Fruit fly (Drosophila melanogaster) whole organism, embryonic: Measurements from ENCODE around the gene Hexim.

Source experiments
- Bdp1 ChIP-seq: fragments of 200-800 bp; sonication (Bioruptor generic); optimal IDR thresholded peaks from 3 replicates; lab custom pipeline; 2016; ENCODE audit warnings: missing biosample characterization, missing genetic modification characterization
- CG10209 ChIP-seq: fragments of 200-800 bp; sonication (Bioruptor generic); optimal IDR thresholded peaks from 3 replicates; lab custom pipeline; 2017; ENCODE audit warnings: missing biosample characterization, mild to moderate bottlenecking, missing genetic modification characterization, missing genetic modification reagents
- CG10274 ChIP-seq: fragments of 200-800 bp; sonication (Bioruptor generic); optimal IDR thresholded peaks from 3 replicates; lab custom pipeline; 2017; ENCODE audit warnings: missing biosample characterization, mild to moderate bottlenecking, missing genetic modification characterization
- CG10462 ChIP-seq: fragments of 200-800 bp; sonication (Bioruptor generic); optimal IDR thresholded peaks from 2 replicates; lab custom pipeline; 2016; ENCODE audit warnings: missing biosample characterization, missing genetic modification characterization
- CG10979 ChIP-seq: fragments of 200-800 bp; sonication (Bioruptor generic); optimal IDR thresholded peaks from 2 replicates; lab custom pipeline; 2018; ENCODE audit warnings: missing biosample characterization, mild to moderate bottlenecking, missing genetic modification characterization, moderate library complexity
- CG11085 ChIP-seq: fragments of 200-800 bp; sonication (Bioruptor generic); IDR thresholded peaks from 2 replicates; pipeline ENCODE4 v1.3.6; 2022; ENCODE audit warnings: missing biosample characterization, missing genetic modification characterization
- CG12236 ChIP-seq: fragments of 200-800 bp; sonication (Bioruptor generic); optimal IDR thresholded peaks from 2 replicates; lab custom pipeline; 2016; ENCODE audit warnings: missing biosample characterization, missing genetic modification characterization
- CG15601 ChIP-seq: fragments of 200-800 bp; sonication (Bioruptor generic); optimal IDR thresholded peaks from 3 replicates; lab custom pipeline; 2019; ENCODE audit warnings: missing biosample characterization, mild to moderate bottlenecking, missing genetic modification characterization, moderate library complexity
- CG18599 ChIP-seq: fragments of 200-800 bp; sonication (Bioruptor generic); optimal IDR thresholded peaks from 3 replicates; lab custom pipeline; 2017; ENCODE audit warnings: missing biosample characterization, missing genetic modification characterization, mild to moderate bottlenecking, moderate library complexity, missing genetic modification reagents
- CG2116 ChIP-seq: fragments of 200-800 bp; sonication (Bioruptor generic); optimal IDR thresholded peaks from 3 replicates; lab custom pipeline; 2018; ENCODE audit warnings: missing biosample characterization, mild to moderate bottlenecking, missing genetic modification characterization
- CG2875 ChIP-seq: fragments of 200-800 bp; sonication (Bioruptor generic); optimal IDR thresholded peaks from 2 replicates; lab custom pipeline; 2017; ENCODE audit warnings: missing biosample characterization, mild to moderate bottlenecking, missing genetic modification characterization, missing genetic modification reagents
- CG30403 ChIP-seq: fragments of 200-800 bp; sonication (Bioruptor generic); optimal IDR thresholded peaks from 3 replicates; lab custom pipeline; 2016; ENCODE audit warnings: missing biosample characterization, missing genetic modification characterization
- CG3163 ChIP-seq: fragments of 200-800 bp; sonication (Bioruptor generic); optimal IDR thresholded peaks from 3 replicates; lab custom pipeline; 2016; ENCODE audit warnings: missing biosample characterization, missing genetic modification characterization
- CG32772 ChIP-seq: fragments of 200-800 bp; sonication (Bioruptor generic); IDR thresholded peaks from 2 replicates; pipeline ENCODE4 v1.3.6; 2022; ENCODE audit warnings: missing biosample characterization, missing genetic modification characterization
- CG33213 ChIP-seq: fragments of 200-800 bp; sonication (Bioruptor generic); optimal IDR thresholded peaks from 3 replicates; lab custom pipeline; 2016; ENCODE audit warnings: missing biosample characterization, missing genetic modification characterization
- CG3726 ChIP-seq: fragments of 200-800 bp; sonication (Bioruptor generic); IDR thresholded peaks from 3 replicates; pipeline ENCODE4, ENCODE4 v1.3.6; 2022; ENCODE audit warnings: missing biosample characterization, missing genetic modification characterization
- CG42726 ChIP-seq: fragments of 200-800 bp; sonication (Bioruptor generic); IDR thresholded peaks from 2 replicates; pipeline ENCODE4 v1.3.6; 2022; ENCODE audit warnings: missing biosample characterization, missing genetic modification characterization; ENCODE audit not compliant: partially characterized antibody
- CG4707 ChIP-seq: fragments of 200-800 bp; sonication (Bioruptor generic); optimal IDR thresholded peaks from 2 replicates; lab custom pipeline; 2018; ENCODE audit warnings: missing biosample characterization, mild to moderate bottlenecking, missing genetic modification characterization, moderate library complexity
- CG6689 ChIP-seq: fragments of 200-800 bp; sonication (Bioruptor generic); IDR thresholded peaks from 2 replicates; pipeline ENCODE4 v1.3.6; 2022; ENCODE audit warnings: missing biosample characterization, missing genetic modification characterization
- CG7987 ChIP-seq: fragments of 200-800 bp; sonication (Bioruptor generic); optimal IDR thresholded peaks from 2 replicates; lab custom pipeline; 2018; ENCODE audit warnings: missing biosample characterization, mild to moderate bottlenecking, missing genetic modification characterization, moderate library complexity
- CG8281 ChIP-seq: fragments of 200-800 bp; sonication (Bioruptor generic); optimal IDR thresholded peaks from 2 replicates; lab custom pipeline; 2018; ENCODE audit warnings: missing biosample characterization, mild to moderate bottlenecking, missing genetic modification characterization, moderate library complexity
- CG9215 ChIP-seq: fragments of 200-800 bp; sonication (Bioruptor generic); IDR thresholded peaks from 2 replicates; pipeline ENCODE4 v1.3.6; 2022; ENCODE audit warnings: missing biosample characterization, missing genetic modification characterization
- Dfd ChIP-seq, 2 experiments: fragments of >200 bp; optimal IDR thresholded peaks; 2 replicates each; lab custom pipeline; 2017; ENCODE audit warnings: missing biosample characterization in 2 of 2, missing genetic modification characterization in 2 of 2
- Ets97D ChIP-seq: fragments of 200-800 bp; sonication (Bioruptor generic); optimal IDR thresholded peaks from 3 replicates; lab custom pipeline; 2016; ENCODE audit warnings: missing biosample characterization, missing genetic modification characterization
- Fer2 ChIP-seq: fragments of 200-800 bp; sonication (Bioruptor generic); optimal IDR thresholded peaks from 2 replicates; lab custom pipeline; 2018; ENCODE audit warnings: missing biosample characterization, mild to moderate bottlenecking, missing genetic modification characterization, moderate library complexity
- HmgD ChIP-seq: fragments of 200-800 bp; sonication (Bioruptor generic); optimal IDR thresholded peaks from 3 replicates; lab custom pipeline; 2016; ENCODE audit warnings: missing biosample characterization, missing genetic modification characterization
- Lim3 ChIP-seq: fragments of 200-800 bp; sonication (Bioruptor generic); IDR thresholded peaks from 2 replicates; pipeline ENCODE4 v1.3.6; 2022; ENCODE audit warnings: missing biosample characterization, missing genetic modification characterization
- Myb ChIP-seq: fragments of 200-800 bp; sonication (Bioruptor generic); optimal IDR thresholded peaks from 2 replicates; lab custom pipeline; 2016; ENCODE audit warnings: missing biosample characterization, missing genetic modification characterization
- Nf-YB ChIP-seq: fragments of 200-800 bp; sonication (Bioruptor generic); optimal IDR thresholded peaks from 3 replicates; lab custom pipeline; 2019; ENCODE audit warnings: missing biosample characterization, mild to moderate bottlenecking, missing genetic modification characterization, moderate library complexity
- Poxn ChIP-seq: fragments of 200-800 bp; sonication (Bioruptor generic); IDR thresholded peaks from 2 replicates; pipeline ENCODE4 v1.3.6; 2022; ENCODE audit warnings: missing biosample characterization, missing genetic modification characterization
- Rx ChIP-seq: fragments of 200-800 bp; sonication (Bioruptor generic); IDR thresholded peaks from 2 replicates; pipeline ENCODE4 v1.3.6; 2022; ENCODE audit warnings: missing biosample characterization, missing genetic modification characterization
- Ssrp ChIP-seq: fragments of 200-800 bp; sonication (Bioruptor generic); optimal IDR thresholded peaks from 2 replicates; lab custom pipeline; 2018; ENCODE audit warnings: missing biosample characterization, mild to moderate bottlenecking, missing genetic modification characterization, moderate library complexity
- Trl ChIP-seq, 3 experiments: fragments of >200 bp in 2 of 3; fragments of 200-800 bp in 1 of 3; sonication (Bioruptor generic) in 1 of 3; optimal IDR thresholded peaks; 2 replicates in 1 of 3; 3 replicates in 2 of 3; lab custom pipeline; 2016 to 2017; ENCODE audit warnings: missing biosample characterization in 1 of 3, missing genetic modification characterization in 1 of 3
- abd-A ChIP-seq: fragments of 200-800 bp; sonication (Bioruptor generic); optimal IDR thresholded peaks from 3 replicates; lab custom pipeline; 2019; ENCODE audit warnings: missing biosample characterization, mild to moderate bottlenecking, missing genetic modification characterization, moderate library complexity
- ap ChIP-seq: fragments of 200-800 bp; sonication (Bioruptor generic); IDR thresholded peaks from 2 replicates; pipeline ENCODE4 v1.3.6; 2022; ENCODE audit warnings: missing biosample characterization, missing genetic modification characterization
- ase ChIP-seq: fragments of 200-800 bp; sonication (Bioruptor generic); IDR thresholded peaks from 3 replicates; pipeline ENCODE4 v1.3.6; 2022; ENCODE audit warnings: missing biosample characterization, missing genetic modification characterization
- cato ChIP-seq: fragments of 200-800 bp; sonication (Bioruptor generic); optimal IDR thresholded peaks from 2 replicates; lab custom pipeline; 2016; ENCODE audit warnings: missing biosample characterization, missing genetic modification characterization, borderline replicate concordance
- dimm ChIP-seq: fragments of 200-800 bp; sonication (Bioruptor generic); IDR thresholded peaks from 2 replicates; pipeline ENCODE4 v1.3.6; 2022; ENCODE audit warnings: missing biosample characterization, missing genetic modification characterization
- en ChIP-seq: fragments of 200-800 bp; sonication (Bioruptor generic); optimal IDR thresholded peaks from 2 replicates; lab custom pipeline; 2016; ENCODE audit warnings: missing biosample characterization, missing genetic modification characterization
- ewg ChIP-seq: fragments of 200-800 bp; sonication (Bioruptor generic); optimal IDR thresholded peaks from 3 replicates; lab custom pipeline; 2017; ENCODE audit warnings: mild to moderate bottlenecking, missing biosample characterization, missing genetic modification reagents, missing genetic modification characterization
- ftz-f1 ChIP-seq: fragments of 200-800 bp; sonication (Bioruptor generic); optimal IDR thresholded peaks from 2 replicates; lab custom pipeline; 2016; ENCODE audit warnings: missing biosample characterization, missing genetic modification characterization
- lab ChIP-seq: fragments of 200-800 bp; sonication (Bioruptor generic); optimal IDR thresholded peaks from 3 replicates; lab custom pipeline; 2017; ENCODE audit warnings: missing biosample characterization, missing genetic modification characterization, mild to moderate bottlenecking, moderate library complexity, missing genetic modification reagents
- lilli ChIP-seq: fragments of 200-800 bp; sonication (Bioruptor generic); optimal IDR thresholded peaks from 3 replicates; lab custom pipeline; 2016; ENCODE audit warnings: missing biosample characterization, missing genetic modification characterization
- lola ChIP-seq, 3 experiments: fragments of >200 bp in 2 of 3; fragments of 200-800 bp in 1 of 3; sonication (Bioruptor generic) in 1 of 3; optimal IDR thresholded peaks; 2 replicates each; lab custom pipeline; 2017 to 2019; ENCODE audit warnings: missing biosample characterization in 3 of 3, missing genetic modification characterization in 3 of 3, mild to moderate bottlenecking in 1 of 3, moderate library complexity in 1 of 3
- lov ChIP-seq, 2 experiments: fragments of 200-800 bp in 1 of 2; fragments of >200 bp in 1 of 2; sonication (Bioruptor generic) in 1 of 2; IDR thresholded peaks in 1 of 2; optimal IDR thresholded peaks in 1 of 2; 2 replicates in 1 of 2; 3 replicates in 1 of 2; pipeline versions ENCODE4 v1.3.6 to Lab custom; 2017 to 2022; ENCODE audit warnings: missing biosample characterization in 1 of 2, missing genetic modification characterization in 1 of 2
- oc ChIP-seq: fragments of 200-800 bp; sonication (Bioruptor generic); optimal IDR thresholded peaks from 2 replicates; lab custom pipeline; 2018; ENCODE audit warnings: missing biosample characterization, mild to moderate bottlenecking, missing genetic modification characterization, moderate library complexity
- peb ChIP-seq: fragments of 200-800 bp; sonication (Bioruptor generic); IDR thresholded peaks from 2 replicates; pipeline ENCODE4 v1.3.6; 2022; ENCODE audit warnings: missing biosample characterization, missing genetic modification characterization
- schlank ChIP-seq: fragments of 200-800 bp; sonication (Bioruptor generic); optimal IDR thresholded peaks from 2 replicates; lab custom pipeline; 2018; ENCODE audit warnings: missing biosample characterization, mild to moderate bottlenecking, missing genetic modification characterization
- sisA ChIP-seq: fragments of 200-800 bp; sonication (Bioruptor generic); IDR thresholded peaks from 2 replicates; pipeline ENCODE4 v1.3.6; 2022; ENCODE audit warnings: missing biosample characterization, missing genetic modification characterization

Hexim gene

DNA sequence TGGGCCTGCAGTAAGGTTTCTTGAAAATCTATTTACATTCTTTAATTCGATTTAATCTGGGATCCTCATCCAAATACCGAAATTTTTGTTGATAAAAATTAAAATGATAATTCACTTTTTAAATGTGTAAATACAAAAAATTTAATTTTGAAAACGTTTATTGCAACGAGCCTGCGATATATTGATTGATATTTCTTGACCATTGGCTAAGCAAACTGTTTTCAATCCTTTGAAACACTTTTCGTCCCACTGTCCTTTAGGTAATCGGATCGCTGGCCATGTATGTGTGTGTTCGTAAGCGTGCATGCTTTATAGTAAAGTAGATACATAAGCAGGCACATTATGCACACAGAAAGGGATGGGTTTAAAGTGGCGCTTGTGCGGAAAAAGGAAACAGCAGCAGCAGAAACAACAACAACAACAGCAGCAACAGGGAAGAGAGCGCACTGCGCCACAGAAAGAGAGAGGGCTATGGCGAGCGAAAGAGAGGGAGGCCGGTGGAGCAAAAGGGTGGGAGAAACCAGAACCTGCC, 35.1 kb upstream of the Hexim start (continued):
- peak; percentile 24 for TF ChIP-seq CG2116
- no peak for TF ChIP-seq ap (GFP tag; lab: Robert Waterston, UW)
- TF ChIP-seq peb (GFP tag; lab: Robert Waterston, UW), result peak; percentile 13; the same call in 1 of the 2 replicates
- no peak for TF ChIP-seq Lim3 (GFP tag; lab: Robert Waterston, UW)
- no peak for TF ChIP-seq CG10274 (GFP tag; lab: Kevin White, UChicago)
- TF ChIP-seq CG11085 (GFP tag; lab: Robert Waterston, UW), result no peak
- no peak for TF ChIP-seq lab (GFP tag; lab: Kevin White, UChicago)
- no peak for TF ChIP-seq CG8281 (tag; lab: Kevin White, UChicago)
- TF ChIP-seq Dfd (GFP tag; optimal IDR thresholded peaks at IDR 0.05; lab: Kevin White, UChicago), result no peak
- TF ChIP-seq CG30403 (GFP tag; lab: Kevin White, UChicago), result peak; percentile 62
- TF ChIP-seq lov (optimal IDR thresholded peaks at IDR 0.05; lab: Kevin White, UChicago), result no peak
- TF ChIP-seq lov (GFP tag; IDR thresholded peaks at IDR 0.05; lab: Robert Waterston, UW), result no peak
- peak; percentile 35 for TF ChIP-seq Nf-YB (GFP tag; lab: Kevin White, UChicago)
- TF ChIP-seq Fer2, result no peak
- TF ChIP-seq ewg, result peak; percentile 43
- peak in 1 of 3 experiments; percentile 83 for TF ChIP-seq lola (GFP tag; optimal IDR thresholded peaks at IDR 0.05; lab: Kevin White, UChicago)
- TF ChIP-seq CG33213 (GFP tag; lab: Kevin White, UChicago), result no peak
- TF ChIP-seq Rx (GFP tag; lab: Robert Waterston, UW), result no peak
- TF ChIP-seq Trl (optimal IDR thresholded peaks at IDR 0.05; lab: Kevin White, UChicago), result peak; percentile 59 to 62
- no peak for TF ChIP-seq Trl (GFP tag; optimal IDR thresholded peaks at IDR 0.05; lab: Kevin White, UChicago)
- TF ChIP-seq cato (GFP tag; lab: Kevin White, UChicago), result no peak
- TF ChIP-seq CG10462 (GFP tag; lab: Kevin White, UChicago), result no peak
- TF ChIP-seq Poxn (GFP tag; lab: Robert Waterston, UW), result no peak
- TF ChIP-seq CG2875 (GFP tag; lab: Kevin White, UChicago), result peak; percentile 61
- peak; percentile 56 for TF ChIP-seq CG10209 (GFP tag; lab: Kevin White, UChicago)
- TF ChIP-seq schlank (tag; lab: Kevin White, UChicago), result no peak
- TF ChIP-seq sisA, result peak; percentile 44
- no peak for TF ChIP-seq abd-A (tag; lab: Kevin White, UChicago)
- peak; percentile 92 for TF ChIP-seq CG4707 (GFP tag; lab: Kevin White, UChicago)
- TF ChIP-seq Ssrp (tag; lab: Kevin White, UChicago), result peak; percentile 63
- no peak for TF ChIP-seq CG9215 (GFP tag; lab: Robert Waterston, UW)
- no peak for TF ChIP-seq CG3163 (GFP tag; lab: Kevin White, UChicago)
- TF ChIP-seq CG12236 (GFP tag; lab: Kevin White, UChicago), result peak; percentile 10
- no peak for TF ChIP-seq en (GFP tag; lab: Kevin White, UChicago)
- no peak for TF ChIP-seq ftz-f1 (GFP tag; lab: Kevin White, UChicago)
- TF ChIP-seq CG10979 (tag; lab: Kevin White, UChicago), result peak; percentile 62
- no peak for TF ChIP-seq CG3726 (GFP tag; lab: Robert Waterston, UW)
- TF ChIP-seq CG7987 (GFP tag; lab: Kevin White, UChicago), result no peak
- TF ChIP-seq lilli (GFP tag; lab: Kevin White, UChicago), result peak; percentile 51
- no peak for TF ChIP-seq Myb (GFP tag; lab: Kevin White, UChicago)
- no peak for TF ChIP-seq CG42726
- TF ChIP-seq HmgD (GFP tag; lab: Kevin White, UChicago), result no peak
- peak; percentile 3 for TF ChIP-seq oc (tag; lab: Kevin White, UChicago)
- TF ChIP-seq CG32772 (GFP tag; lab: Robert Waterston, UW), result 0 out of 2 replicates have a peak, but pooled peaks have one; percentile 25
- TF ChIP-seq Bdp1 (GFP tag; lab: Kevin White, UChicago), result no peak
- no peak for TF ChIP-seq CG15601 (tag; lab: Kevin White, UChicago)
- peak; percentile 61 for TF ChIP-seq CG6689 (GFP tag; lab: Robert Waterston, UW)
- TF ChIP-seq CG18599, result no peak
- TF ChIP-seq Ets97D (GFP tag; lab: Kevin White, UChicago), result no peak
- TF ChIP-seq ase (GFP tag; lab: Robert Waterston, UW), result peak; percentile 36; the same call in 1 of the 3 replicates
- no peak for TF ChIP-seq dimm (GFP tag; lab: Robert Waterston, UW)
